Worm (Caenorhabditis elegans) whole organism, L2 larva: ENCODE data around the gene unc-18.

ENCODE experiments used
- aly-2 ChIP-seq: fragments of 150-350 bp; optimal IDR thresholded peaks from 2 replicates; lab custom pipeline; 2014; ENCODE audit warnings: missing biosample characterization, missing genetic modification characterization
- ama-1 ChIP-seq: fragments of 150-350 bp; optimal IDR thresholded peaks from 2 replicates; lab custom pipeline; 2018; ENCODE audit warnings: inconsistent platforms
- ceh-82 ChIP-seq: fragments of 150-350 bp; optimal IDR thresholded peaks from 2 replicates; lab custom pipeline; 2014; ENCODE audit warnings: missing biosample characterization, missing genetic modification characterization
- egl-27 ChIP-seq: sonication (generic microtip); optimal IDR thresholded peaks from 3 replicates; lab custom pipeline; 2017; ENCODE audit warnings: missing biosample characterization, missing genetic modification reagents, missing genetic modification characterization
- elt-1 ChIP-seq: fragments of 150-350 bp; optimal IDR thresholded peaks from 2 replicates; lab custom pipeline; 2014; ENCODE audit warnings: missing biosample characterization, missing genetic modification characterization
- fos-1 ChIP-seq: fragments of 150-350 bp; optimal IDR thresholded peaks from 2 replicates; lab custom pipeline; 2014; ENCODE audit warnings: missing biosample characterization, missing genetic modification characterization
- lsy-2 ChIP-seq, 2 experiments: fragments of 150-350 bp in 1 of 2; sonication (generic microtip) in 1 of 2; optimal IDR thresholded peaks; 2 replicates each; lab custom pipeline; 2014 to 2017; ENCODE audit warnings: missing biosample characterization in 2 of 2, missing genetic modification characterization in 2 of 2
- sma-3 ChIP-seq: sonication (generic microtip); optimal IDR thresholded peaks from 2 replicates; lab custom pipeline; 2016; ENCODE audit warnings: missing genetic modification reagents, missing genetic modification characterization, missing compliant biosample characterization
- unc-62 ChIP-seq: fragments of 150-350 bp; optimal IDR thresholded peaks from 2 replicates; lab custom pipeline; 2014; ENCODE audit warnings: missing biosample characterization, missing genetic modification reagents, missing genetic modification characterization

ce11 chrX:7727601-7728000, 44.9 kb downstream of the unc-18 start, which contains the start of gene vit-1:
- TF ChIP-seq lsy-2 (tag; optimal IDR thresholded peaks at IDR 0.05; lab: Kevin White, UChicago) = no peak
- no peak for TF ChIP-seq aly-2 (tag; lab: Kevin White, UChicago)
- no peak for TF ChIP-seq sma-3 (GFP tag; lab: Kevin White, UChicago)
- no peak for TF ChIP-seq elt-1 (tag; lab: Kevin White, UChicago)
- TF ChIP-seq unc-62 (GFP tag; lab: Kevin White, UChicago) = no peak
- no peak for TF ChIP-seq ama-1 (lab: Kevin White, UChicago)
- TF ChIP-seq egl-27 (tag; lab: Kevin White, UChicago) = no peak
- no peak for TF ChIP-seq ceh-82 (tag; lab: Kevin White, UChicago)
- TF ChIP-seq fos-1 (tag; lab: Kevin White, UChicago) = no peak
